Worm (Caenorhabditis elegans) whole organism, late embryonic: Measurements from ENCODE around the gene ZK822.1.

Experiments used
- C38D4.7 ChIP-seq: fragments of 200-800 bp; sonication (Bioruptor generic); optimal IDR thresholded peaks from 2 replicates; lab custom pipeline; 2018; ENCODE audit warnings: mild to moderate bottlenecking, missing genetic modification characterization, moderate library complexity, missing compliant biosample characterization
- T23F11.4 ChIP-seq: fragments of 200-800 bp; sonication (Bioruptor generic); optimal IDR thresholded peaks from 2 replicates; lab custom pipeline; 2018; ENCODE audit warnings: mild to moderate bottlenecking, missing genetic modification characterization, missing compliant biosample characterization
- Y22D7AL.16 ChIP-seq: sonication (generic microtip); optimal IDR thresholded peaks from 2 replicates; lab custom pipeline; 2016; ENCODE audit warnings: missing genetic modification characterization, missing compliant biosample characterization
- ceh-14 ChIP-seq: sonication (generic microtip); optimal IDR thresholded peaks from 2 replicates; lab custom pipeline; 2016; ENCODE audit warnings: missing genotype, missing genetic modification characterization, missing compliant biosample characterization
- ceh-2 ChIP-seq: sonication (generic microtip); optimal IDR thresholded peaks from 2 replicates; lab custom pipeline; 2016; ENCODE audit warnings: missing genotype, missing genetic modification characterization, missing compliant biosample characterization
- ceh-24 ChIP-seq: sonication (generic microtip); optimal IDR thresholded peaks from 2 replicates; lab custom pipeline; 2016; ENCODE audit warnings: mild to moderate bottlenecking, missing genetic modification characterization, missing compliant biosample characterization
- ceh-31 ChIP-seq: sonication (generic microtip); optimal IDR thresholded peaks from 2 replicates; lab custom pipeline; 2016; ENCODE audit warnings: missing genetic modification characterization, missing compliant biosample characterization
- eyg-1 ChIP-seq: sonication (generic microtip); optimal IDR thresholded peaks from 2 replicates; lab custom pipeline; 2016; ENCODE audit warnings: missing genotype, missing genetic modification characterization, missing compliant biosample characterization
- mec-3 ChIP-seq: sonication (generic microtip); optimal IDR thresholded peaks from 2 replicates; lab custom pipeline; 2016; ENCODE audit warnings: borderline replicate concordance, missing genetic modification characterization, missing compliant biosample characterization
- nfya-1 ChIP-seq: sonication (generic microtip); optimal IDR thresholded peaks from 2 replicates; lab custom pipeline; 2017; ENCODE audit warnings: missing genetic modification characterization, mild to moderate bottlenecking, missing compliant biosample characterization, antibody characterized with exemption, moderate library complexity
- pax-1 ChIP-seq: fragments of 150-350 bp; optimal IDR thresholded peaks from 2 replicates; lab custom pipeline; 2014; ENCODE audit warnings: missing biosample characterization, missing genetic modification characterization
- pqm-1 ChIP-seq: sonication (generic microtip); optimal IDR thresholded peaks from 2 replicates; lab custom pipeline; 2016; ENCODE audit warnings: missing genetic modification characterization, missing compliant biosample characterization
- pros-1 ChIP-seq: fragments of 150-350 bp; optimal IDR thresholded peaks from 2 replicates; lab custom pipeline; 2014; ENCODE audit warnings: missing biosample characterization, missing genetic modification reagents, missing genetic modification characterization
- sdc-2 ChIP-seq: sonication (generic microtip); optimal IDR thresholded peaks from 2 replicates; lab custom pipeline; 2016; ENCODE audit warnings: missing genotype, missing genetic modification characterization, missing compliant biosample characterization
- unc-3 ChIP-seq, 2 experiments: fragments of 200-800 bp in 1 of 2; sonication (Bioruptor generic) in 1 of 2; sonication (generic microtip) in 1 of 2; conservative IDR thresholded peaks in 1 of 2; optimal IDR thresholded peaks in 1 of 2; 2 replicates each; pipeline versions ENCODE4 v1.3.6 to Lab custom; 2016 to 2022; ENCODE audit warnings: missing compliant biosample characterization in 2 of 2, missing genetic modification characterization in 2 of 2, missing genetic modification reagents in 1 of 2

Gene ZK822.1

DNA sequence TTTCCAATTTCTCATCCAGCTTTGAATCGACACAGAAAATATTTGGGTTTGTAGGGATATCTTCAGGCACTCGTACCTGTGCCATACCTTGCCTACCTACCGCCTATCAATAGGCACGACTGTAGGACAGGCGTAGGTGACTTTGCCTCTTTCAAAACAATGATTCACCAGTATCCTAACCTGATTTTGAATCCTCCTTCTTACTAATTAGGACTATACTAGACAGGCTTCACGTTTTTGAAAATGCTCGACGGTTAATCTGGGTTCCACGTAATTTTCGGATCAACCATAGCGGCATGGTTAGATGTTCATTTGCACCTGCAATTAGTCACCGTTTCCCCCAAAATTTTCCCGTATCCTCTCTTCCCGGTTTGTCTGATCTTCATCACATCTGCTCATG lies 53.5 kb downstream of the ZK822.1 start:
- TF ChIP-seq unc-3 (GFP tag; conservative IDR thresholded peaks at IDR 0.05; lab: Robert Waterston, UW) (no peak), unc-3 (tag; optimal IDR thresholded peaks at IDR 0.05; lab: Kevin White, UChicago) (no peak), nfya-1 (no peak), sdc-2 (tag; lab: Kevin White, UChicago) (no peak), Y22D7AL.16 (tag; lab: Kevin White, UChicago) (no peak), mec-3 (no peak), ceh-14 (tag; lab: Kevin White, UChicago) (no peak), ceh-31 (tag; lab: Kevin White, UChicago) (no peak), pros-1 (no peak), pax-1 (tag; lab: Kevin White, UChicago) (no peak), eyg-1 (tag; lab: Kevin White, UChicago) (no peak), pqm-1 (no peak), C38D4.7 (GFP tag; lab: Kevin White, UChicago) (no peak), ceh-24 (no peak), ceh-2 (tag; lab: Kevin White, UChicago) (no peak), T23F11.4 (no peak)
